Fruit fly (Drosophila melanogaster) whole organism, embryonic: Measurements from ENCODE around the gene Orp8.

Experiments
- ATbp ChIP-seq: fragments of 200-800 bp; sonication (Bioruptor generic); optimal IDR thresholded peaks from 2 replicates; lab custom pipeline; 2017; ENCODE audit warnings: missing biosample characterization, mild to moderate bottlenecking, missing genetic modification characterization, missing genetic modification reagents
- Atf3 ChIP-seq: fragments of 200-800 bp; sonication (Bioruptor generic); optimal IDR thresholded peaks from 3 replicates; lab custom pipeline; 2016; ENCODE audit warnings: missing biosample characterization, missing genetic modification characterization
- Bdp1 ChIP-seq: fragments of 200-800 bp; sonication (Bioruptor generic); optimal IDR thresholded peaks from 3 replicates; lab custom pipeline; 2016; ENCODE audit warnings: missing biosample characterization, missing genetic modification characterization
- CG12071 ChIP-seq: fragments of 200-800 bp; sonication (Bioruptor generic); optimal IDR thresholded peaks from 3 replicates; lab custom pipeline; 2018; ENCODE audit warnings: missing biosample characterization, mild to moderate bottlenecking, missing genetic modification characterization
- CG12299 ChIP-seq: fragments of 200-800 bp; sonication (Bioruptor generic); optimal IDR thresholded peaks from 2 replicates; lab custom pipeline; 2018; ENCODE audit warnings: missing biosample characterization, mild to moderate bottlenecking, missing genetic modification characterization
- CG2120 ChIP-seq: fragments of 200-800 bp; sonication (Bioruptor generic); optimal IDR thresholded peaks from 3 replicates; lab custom pipeline; 2016; ENCODE audit warnings: missing biosample characterization, missing genetic modification characterization
- CG32532 ChIP-seq: fragments of 200-800 bp; sonication (Bioruptor generic); IDR thresholded peaks from 2 replicates; pipeline ENCODE4 v1.3.6; 2022; ENCODE audit warnings: missing biosample characterization, missing genetic modification characterization
- CG34224 ChIP-seq: fragments of 200-800 bp; sonication (Bioruptor generic); IDR thresholded peaks from 3 replicates; pipeline ENCODE4 v1.3.6; 2022; ENCODE audit warnings: missing biosample characterization, missing genetic modification characterization; ENCODE audit not compliant: partially characterized antibody
- CG3838 ChIP-seq: fragments of 200-800 bp; sonication (Bioruptor generic); optimal IDR thresholded peaks from 3 replicates; lab custom pipeline; 2016; ENCODE audit warnings: missing biosample characterization, missing genetic modification characterization
- CG4820 ChIP-seq: fragments of 200-800 bp; sonication (Bioruptor generic); optimal IDR thresholded peaks from 3 replicates; lab custom pipeline; 2016; ENCODE audit warnings: missing biosample characterization, missing genetic modification characterization
- CG4854 ChIP-seq: fragments of 200-800 bp; sonication (Bioruptor generic); optimal IDR thresholded peaks from 2 replicates; lab custom pipeline; 2016; ENCODE audit warnings: missing biosample characterization, missing genetic modification characterization, inconsistent platforms
- CG9727 ChIP-seq: fragments of 200-800 bp; sonication (Bioruptor generic); optimal IDR thresholded peaks from 3 replicates; lab custom pipeline; 2017; ENCODE audit warnings: missing biosample characterization, mild to moderate bottlenecking, missing genetic modification characterization
- CG9817 ChIP-seq: fragments of 200-800 bp; sonication (Bioruptor generic); optimal IDR thresholded peaks from 2 replicates; lab custom pipeline; 2018; ENCODE audit warnings: missing biosample characterization, mild to moderate bottlenecking, missing genetic modification characterization, moderate library complexity
- Dbx ChIP-seq: fragments of 200-800 bp; sonication (Bioruptor generic); IDR thresholded peaks from 3 replicates; pipeline ENCODE4 v1.3.6; 2022; ENCODE audit warnings: missing biosample characterization, missing genetic modification characterization
- Doc3 ChIP-seq: fragments of 200-800 bp; sonication (Bioruptor generic); IDR thresholded peaks from 3 replicates; pipeline ENCODE4 v1.3.6; 2022; ENCODE audit warnings: missing biosample characterization, missing genetic modification characterization; ENCODE audit not compliant: partially characterized antibody
- Dp ChIP-seq: fragments of 200-800 bp; sonication (Bioruptor generic); optimal IDR thresholded peaks from 2 replicates; lab custom pipeline; 2018; ENCODE audit warnings: missing biosample characterization, mild to moderate bottlenecking, missing genetic modification characterization, moderate library complexity
- Dref ChIP-seq: fragments of 200-800 bp; sonication (Bioruptor generic); IDR thresholded peaks from 2 replicates; pipeline ENCODE4 v1.3.6; 2022; ENCODE audit warnings: missing biosample characterization, missing genetic modification characterization
- E2f2 ChIP-seq: fragments of 200-800 bp; sonication (Bioruptor generic); IDR thresholded peaks from 2 replicates; pipeline ENCODE4 v1.3.6; 2022; ENCODE audit warnings: missing biosample characterization, missing genetic modification characterization
- H2.0 ChIP-seq: fragments of 200-800 bp; sonication (Bioruptor generic); IDR thresholded peaks from 2 replicates; pipeline ENCODE4 v1.3.6; 2022; ENCODE audit warnings: missing biosample characterization, missing genetic modification characterization
- HmgD ChIP-seq: fragments of 200-800 bp; sonication (Bioruptor generic); optimal IDR thresholded peaks from 3 replicates; lab custom pipeline; 2016; ENCODE audit warnings: missing biosample characterization, missing genetic modification characterization
- Hmr ChIP-seq: fragments of 200-800 bp; sonication (Bioruptor generic); optimal IDR thresholded peaks from 3 replicates; lab custom pipeline; 2017; ENCODE audit warnings: mild to moderate bottlenecking, missing biosample characterization, missing genetic modification reagents, missing genetic modification characterization
- Hr51 ChIP-seq, 2 experiments: fragments of 200-800 bp; sonication (Bioruptor generic); optimal IDR thresholded peaks; 2 replicates in 1 of 2; 3 replicates in 1 of 2; lab custom pipeline; 2016 to 2018; ENCODE audit warnings: missing biosample characterization in 2 of 2, missing genetic modification characterization in 2 of 2, mild to moderate bottlenecking in 1 of 2, moderate library complexity in 1 of 2
- Jarid2 ChIP-seq: fragments of 200-800 bp; sonication (Bioruptor generic); optimal IDR thresholded peaks from 3 replicates; lab custom pipeline; 2017; ENCODE audit warnings: mild to moderate bottlenecking, missing biosample characterization, missing genetic modification reagents, missing genetic modification characterization
- Lhr ChIP-seq: fragments of 200-800 bp; sonication (Bioruptor generic); optimal IDR thresholded peaks from 3 replicates; lab custom pipeline; 2017; ENCODE audit warnings: mild to moderate bottlenecking, missing biosample characterization, missing genetic modification reagents, missing genetic modification characterization
- Mrtf ChIP-seq: fragments of 200-800 bp; sonication (Bioruptor generic); IDR thresholded peaks from 3 replicates; pipeline ENCODE4 v1.3.6; 2022; ENCODE audit warnings: missing biosample characterization, missing genetic modification characterization
- Optix ChIP-seq: fragments of 200-800 bp; sonication (Bioruptor generic); IDR thresholded peaks from 3 replicates; pipeline ENCODE4 v1.3.6; 2022; ENCODE audit warnings: missing biosample characterization, missing genetic modification characterization
- Ptx1 ChIP-seq: fragments of 200-800 bp; sonication (Bioruptor generic); IDR thresholded peaks from 2 replicates; pipeline ENCODE4 v1.3.6; 2022; ENCODE audit warnings: missing biosample characterization, missing genetic modification characterization
- Rfx ChIP-seq: fragments of 200-800 bp; sonication (Bioruptor generic); IDR thresholded peaks from 2 replicates; pipeline ENCODE4 v1.3.6; 2022; ENCODE audit warnings: missing biosample characterization, missing genetic modification characterization
- Trl ChIP-seq, 3 experiments: fragments of >200 bp in 2 of 3; fragments of 200-800 bp in 1 of 3; sonication (Bioruptor generic) in 1 of 3; optimal IDR thresholded peaks; 2 replicates in 1 of 3; 3 replicates in 2 of 3; lab custom pipeline; 2016 to 2017; ENCODE audit warnings: missing biosample characterization in 1 of 3, missing genetic modification characterization in 1 of 3
- YL-1 ChIP-seq: fragments of 200-800 bp; sonication (Bioruptor generic); optimal IDR thresholded peaks from 3 replicates; lab custom pipeline; 2017; ENCODE audit warnings: missing biosample characterization, mild to moderate bottlenecking, missing genetic modification characterization
- al ChIP-seq: fragments of 200-800 bp; sonication (Bioruptor generic); IDR thresholded peaks from 2 replicates; pipeline ENCODE4 v1.3.6; 2022; ENCODE audit warnings: missing biosample characterization, missing genetic modification characterization
- bcd ChIP-seq: fragments of 200-800 bp; sonication (Bioruptor generic); optimal IDR thresholded peaks from 2 replicates; lab custom pipeline; 2017; ENCODE audit warnings: missing biosample characterization, mild to moderate bottlenecking, missing genetic modification characterization
- caup ChIP-seq: fragments of 200-800 bp; sonication (Bioruptor generic); optimal IDR thresholded peaks from 3 replicates; lab custom pipeline; 2017; ENCODE audit warnings: missing biosample characterization, mild to moderate bottlenecking, missing genetic modification characterization, moderate library complexity; ENCODE audit not compliant: severe bottlenecking
- ci ChIP-seq: fragments of 200-800 bp; sonication (Bioruptor generic); IDR thresholded peaks from 3 replicates; pipeline ENCODE4 v1.3.6; 2022; ENCODE audit warnings: missing biosample characterization, missing genetic modification characterization
- crc ChIP-seq: fragments of 200-800 bp; sonication (Bioruptor generic); optimal IDR thresholded peaks from 2 replicates; lab custom pipeline; 2016; ENCODE audit warnings: missing biosample characterization, missing genetic modification characterization
- da ChIP-seq: fragments of 200-800 bp; sonication (Bioruptor generic); optimal IDR thresholded peaks from 2 replicates; lab custom pipeline; 2016; ENCODE audit warnings: missing biosample characterization, missing genetic modification characterization
- gro ChIP-seq: fragments of 200-800 bp; sonication (Bioruptor generic); optimal IDR thresholded peaks from 2 replicates; lab custom pipeline; 2016; ENCODE audit warnings: missing biosample characterization, missing genetic modification characterization
- inv ChIP-seq: fragments of 200-800 bp; sonication (Bioruptor generic); IDR thresholded peaks from 2 replicates; pipeline ENCODE4 v1.3.6; 2022; ENCODE audit warnings: missing biosample characterization, missing genetic modification characterization; ENCODE audit not compliant: partially characterized antibody
- kay ChIP-seq: fragments of 200-800 bp; sonication (Bioruptor generic); optimal IDR thresholded peaks from 2 replicates; lab custom pipeline; 2016; ENCODE audit warnings: missing biosample characterization, missing genetic modification characterization
- lov ChIP-seq, 2 experiments: fragments of 200-800 bp in 1 of 2; fragments of >200 bp in 1 of 2; sonication (Bioruptor generic) in 1 of 2; IDR thresholded peaks in 1 of 2; optimal IDR thresholded peaks in 1 of 2; 2 replicates in 1 of 2; 3 replicates in 1 of 2; pipeline versions ENCODE4 v1.3.6 to Lab custom; 2017 to 2022; ENCODE audit warnings: missing biosample characterization in 1 of 2, missing genetic modification characterization in 1 of 2
- nerfin-1 ChIP-seq: fragments of 200-800 bp; sonication (Bioruptor generic); optimal IDR thresholded peaks from 3 replicates; lab custom pipeline; 2019; ENCODE audit warnings: missing biosample characterization, mild to moderate bottlenecking, missing genetic modification characterization, moderate library complexity
- nmo ChIP-seq: fragments of 200-800 bp; sonication (Bioruptor generic); optimal IDR thresholded peaks from 2 replicates; lab custom pipeline; 2018; ENCODE audit warnings: missing biosample characterization, mild to moderate bottlenecking, missing genetic modification characterization, moderate library complexity
- oc ChIP-seq: fragments of 200-800 bp; sonication (Bioruptor generic); optimal IDR thresholded peaks from 2 replicates; lab custom pipeline; 2018; ENCODE audit warnings: missing biosample characterization, mild to moderate bottlenecking, missing genetic modification characterization, moderate library complexity
- sc ChIP-seq, 3 experiments: fragments of >200 bp in 2 of 3; fragments of 200-800 bp in 1 of 3; sonication (Bioruptor generic) in 1 of 3; optimal IDR thresholded peaks; 2 replicates in 2 of 3; 3 replicates in 1 of 3; lab custom pipeline; 2017; ENCODE audit warnings: mild to moderate bottlenecking in 1 of 3, missing biosample characterization in 1 of 3, missing genetic modification characterization in 1 of 3, missing genetic modification reagents in 1 of 3
- tin ChIP-seq: fragments of 200-800 bp; sonication (Bioruptor generic); optimal IDR thresholded peaks from 3 replicates; lab custom pipeline; 2016; ENCODE audit warnings: missing biosample characterization, missing genetic modification characterization
- unpg ChIP-seq: fragments of 200-800 bp; sonication (Bioruptor generic); optimal IDR thresholded peaks from 3 replicates; lab custom pipeline; 2018; ENCODE audit warnings: missing biosample characterization, mild to moderate bottlenecking, missing genetic modification characterization, moderate library complexity

Orp8 gene

DNA sequence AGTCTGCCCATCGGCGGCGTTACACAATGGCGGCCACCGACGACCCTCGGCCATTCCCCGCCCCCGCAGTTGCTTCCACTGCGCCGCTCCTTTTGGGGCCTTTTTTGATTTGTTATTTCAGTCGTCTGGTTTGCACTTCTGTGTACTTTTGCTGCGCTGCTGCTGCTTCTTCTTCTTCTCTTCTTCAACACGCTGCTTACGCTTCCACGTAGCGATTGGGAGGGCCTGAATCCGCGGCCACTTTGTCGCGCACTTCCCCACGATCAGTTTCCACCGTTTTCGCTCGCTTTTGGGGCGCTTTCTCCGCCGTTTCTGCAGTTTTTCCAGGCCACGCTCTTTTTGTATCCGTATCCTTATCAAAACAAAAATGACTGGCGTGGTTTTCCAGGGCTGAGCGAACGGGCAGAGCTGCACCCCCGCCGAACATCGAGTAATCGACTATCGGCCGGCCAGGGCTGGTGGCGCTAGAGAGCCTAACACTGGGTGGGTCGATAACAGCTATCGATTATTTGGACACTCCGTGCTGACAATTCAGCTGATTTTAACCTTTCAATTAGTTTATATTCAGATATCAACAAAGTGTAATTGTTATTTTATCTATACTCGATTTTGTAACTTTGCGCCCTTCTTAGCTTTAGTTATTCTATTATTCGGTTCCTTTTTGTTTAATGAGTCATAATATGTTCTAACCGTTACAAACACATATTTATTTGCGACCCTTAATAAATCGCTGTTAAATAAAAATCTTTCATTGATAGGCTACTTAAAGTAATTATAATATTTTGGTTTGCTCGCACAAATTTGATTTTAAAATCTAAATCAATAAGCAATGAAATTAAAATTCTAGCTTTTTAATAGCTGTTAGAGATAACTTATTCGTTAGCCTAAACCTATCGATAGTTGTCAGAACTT, 18.7 kb downstream of the Orp8 start, which contains the start of the genes CG4360 and Sirt2 (continued):
- TF ChIP-seq caup (GFP tag; lab: Kevin White, UChicago) (peak; percentile 48), HmgD (GFP tag; lab: Kevin White, UChicago) (peak; percentile 91), Dref (GFP tag; lab: Robert Waterston, UW) (peak; percentile 100), Bdp1 (GFP tag; lab: Kevin White, UChicago) (peak; percentile 42), inv (GFP tag; lab: Robert Waterston, UW) (peak; percentile 72), Hr51 (GFP tag; optimal IDR thresholded peaks at IDR 0.05; lab: Kevin White, UChicago) (peak in 1 of 2 experiments; percentile 4), Doc3 (GFP tag; lab: Robert Waterston, UW) (peak; percentile 48), gro (GFP tag; lab: Kevin White, UChicago) (peak; percentile 32), CG4820 (peak; percentile 12), al (peak; percentile 50), bcd (GFP tag; lab: Kevin White, UChicago) (peak; percentile 43), nmo (GFP tag; lab: Kevin White, UChicago) (peak; percentile 70), Hmr (GFP tag; lab: Kevin White, UChicago) (peak; percentile 54), ATbp (GFP tag; lab: Kevin White, UChicago) (no peak), CG9817 (tag; lab: Kevin White, UChicago) (peak; percentile 35), Optix (GFP tag; lab: Robert Waterston, UW) (0 out of 3 replicates have a peak, but pooled peaks have one; percentile 39), oc (tag; lab: Kevin White, UChicago) (no peak), Dp (GFP tag; lab: Kevin White, UChicago) (peak; percentile 33), CG34224 (GFP tag; lab: Robert Waterston, UW) (peak; percentile 46; the same call in 1 of the 3 replicates), CG4854 (GFP tag; lab: Kevin White, UChicago) (peak; percentile 14), Ptx1 (GFP tag; lab: Robert Waterston, UW) (peak; percentile 41), YL-1 (GFP tag; lab: Kevin White, UChicago) (peak; percentile 97), CG12071 (GFP tag; lab: Kevin White, UChicago) (no peak), nerfin-1 (tag; lab: Kevin White, UChicago) (peak; percentile 17), Mrtf (GFP tag; lab: Robert Waterston, UW) (0 out of 3 replicates have a peak, but pooled peaks have one; percentile 18), ci (GFP tag; lab: Robert Waterston, UW) (peak; percentile 79), CG32532 (GFP tag; lab: Robert Waterston, UW) (peak; percentile 72), Jarid2 (GFP tag; lab: Kevin White, UChicago) (peak; percentile 12), Atf3 (peak; percentile 38), Rfx (peak; percentile 79), kay (GFP tag; lab: Kevin White, UChicago) (peak; percentile 58), sc (optimal IDR thresholded peaks at IDR 0.05; lab: Kevin White, UChicago) (no peak), sc (GFP tag; optimal IDR thresholded peaks at IDR 0.05; lab: Kevin White, UChicago) (no peak), lov (optimal IDR thresholded peaks at IDR 0.05; lab: Kevin White, UChicago) (no peak), lov (GFP tag; IDR thresholded peaks at IDR 0.05; lab: Robert Waterston, UW) (peak; percentile 56; the same call in 1 of the 3 replicates), H2.0 (GFP tag; lab: Robert Waterston, UW) (peak; percentile 22; the same call in 1 of the 2 replicates), Dbx (GFP tag; lab: Robert Waterston, UW) (peak; percentile 80), CG2120 (peak; percentile 74), CG9727 (peak; percentile 42), Trl (optimal IDR thresholded peaks at IDR 0.05; lab: Kevin White, UChicago) (no peak), Trl (GFP tag; optimal IDR thresholded peaks at IDR 0.05; lab: Kevin White, UChicago) (peak; percentile 40), Lhr (GFP tag; lab: Kevin White, UChicago) (peak; percentile 18), CG3838 (peak; percentile 32), crc (GFP tag; lab: Kevin White, UChicago) (peak; percentile 18), tin (GFP tag; lab: Kevin White, UChicago) (peak; percentile 26), CG12299 (tag; lab: Kevin White, UChicago) (peak; percentile 24), da (GFP tag; lab: Kevin White, UChicago) (no peak), E2f2 (GFP tag; lab: Robert Waterston, UW) (peak; percentile 28), unpg (GFP tag; lab: Kevin White, UChicago) (no peak)
